Worm (Caenorhabditis elegans): ENCODE results near the gene F15G9.5.

The F15G9.5 gene

ce11 chrX:9743513-9743914 is 5.8 kb upstream of the F15G9.5 start:
- TF ChIP-seq nhr-12 (tag; optimal IDR thresholded peaks at IDR 0.05), result peak; percentile 31
- TF ChIP-seq ceh-43 (GFP tag; optimal IDR thresholded peaks at IDR 0.05), result peak; percentile 95
- peak; percentile 92 for TF ChIP-seq lin-32 (GFP tag; optimal IDR thresholded peaks at IDR 0.05)
- TF ChIP-seq nhr-237 (tag; optimal IDR thresholded peaks at IDR 0.05), result peak; percentile 77
- TF ChIP-seq bed-3 (GFP tag; optimal IDR thresholded peaks at IDR 0.05), result peak; percentile 94
- TF ChIP-seq ceh-83 (GFP tag; optimal IDR thresholded peaks at IDR 0.05), result peak; percentile 99
- TF ChIP-seq flh-1 (GFP tag; optimal IDR thresholded peaks at IDR 0.05), result peak; percentile 94
- TF ChIP-seq unc-120 (tag; optimal IDR thresholded peaks at IDR 0.05; ENCODE audit: poor library complexity, severe bottlenecking), result peak; percentile 95
- peak; percentile 84 for TF ChIP-seq nhr-28 (tag; optimal IDR thresholded peaks at IDR 0.05)
- peak; percentile 96 for TF ChIP-seq M03D4.4 (tag; optimal IDR thresholded peaks at IDR 0.05)
- peak; percentile 69 for TF ChIP-seq blmp-1 (tag; optimal IDR thresholded peaks at IDR 0.05)
- TF ChIP-seq mep-1 (tag; optimal IDR thresholded peaks at IDR 0.05), result peak; percentile 93
- peak; percentile 56 for TF ChIP-seq ztf-11 (tag; optimal IDR thresholded peaks at IDR 0.05)
- TF ChIP-seq hlh-1 (tag; optimal IDR thresholded peaks at IDR 0.05), result peak; percentile 43
- peak; percentile 96 for TF ChIP-seq tbx-8 (GFP tag; optimal IDR thresholded peaks at IDR 0.05)
- TF ChIP-seq elt-3 (tag; optimal IDR thresholded peaks at IDR 0.05), result peak; percentile 54
- peak; percentile 96 for TF ChIP-seq ham-2 (GFP tag; optimal IDR thresholded peaks at IDR 0.05)
- TF ChIP-seq sptf-1 (tag; optimal IDR thresholded peaks at IDR 0.05), result peak; percentile 98
- TF ChIP-seq pha-4 (tag; optimal IDR thresholded peaks at IDR 0.05), result peak; percentile 61
- peak; percentile 95 for TF ChIP-seq cnd-1 (tag; optimal IDR thresholded peaks at IDR 0.05)
- peak; percentile 40 for TF ChIP-seq lin-13 (tag; optimal IDR thresholded peaks at IDR 0.05)
- TF ChIP-seq drap-1 (GFP tag; optimal IDR thresholded peaks at IDR 0.05), result peak; percentile 97
- peak; percentile 95 for TF ChIP-seq sem-2 (GFP tag; optimal IDR thresholded peaks at IDR 0.05)
- TF ChIP-seq unc-62 (GFP tag; optimal IDR thresholded peaks at IDR 0.05), result peak; percentile 63
- TF ChIP-seq mls-2 (tag; optimal IDR thresholded peaks at IDR 0.05), result peak; percentile 98

- TF ChIP-seq flh-1 (GFP tag; optimal IDR thresholded peaks at IDR 0.05), result no peak
Measured at ce11 chrX:9742058-9742457, 4.4 kb upstream of the F15G9.5 start.

ce11 chrX:9735479-9735878 is 2.2 kb downstream of the F15G9.5 start:
- TF ChIP-seq unc-62 (GFP tag; optimal IDR thresholded peaks at IDR 0.05) (peak; percentile 5), ceh-43 (GFP tag; optimal IDR thresholded peaks at IDR 0.05) (no peak), flh-1 (GFP tag; optimal IDR thresholded peaks at IDR 0.05) (no peak), unc-120 (tag; optimal IDR thresholded peaks at IDR 0.05; ENCODE audit: poor library complexity, severe bottlenecking) (peak; percentile 82), sptf-1 (tag; optimal IDR thresholded peaks at IDR 0.05) (no peak), sem-2 (GFP tag; optimal IDR thresholded peaks at IDR 0.05) (no peak), bed-3 (GFP tag; optimal IDR thresholded peaks at IDR 0.05) (no peak), hlh-1 (tag; optimal IDR thresholded peaks at IDR 0.05) (peak; percentile 98), zip-8 (tag; optimal IDR thresholded peaks at IDR 0.05) (no peak)

ce11 chrX:9719070-9719469 is 18.6 kb downstream of the F15G9.5 start:
- TF ChIP-seq tbx-8 (GFP tag; optimal IDR thresholded peaks at IDR 0.05) (no peak), ces-1 (GFP tag; optimal IDR thresholded peaks at IDR 0.05) (no peak), pha-4 (tag; optimal IDR thresholded peaks at IDR 0.05) (no peak), mls-2 (tag; optimal IDR thresholded peaks at IDR 0.05) (no peak), bed-3 (GFP tag; optimal IDR thresholded peaks at IDR 0.05) (no peak)

- TF ChIP-seq elt-1 (tag; optimal IDR thresholded peaks at IDR 0.05; ENCODE audit: borderline replicate concordance, insufficient read depth), result no peak
- no peak for TF ChIP-seq hlh-1 (tag; optimal IDR thresholded peaks at IDR 0.05)
- TF ChIP-seq zip-8 (tag; optimal IDR thresholded peaks at IDR 0.05), result no peak
- no peak for TF ChIP-seq ceh-39 (tag; optimal IDR thresholded peaks at IDR 0.05)
- TF ChIP-seq flh-1 (GFP tag; optimal IDR thresholded peaks at IDR 0.05), result no peak
- no peak for TF ChIP-seq cnd-1 (tag; optimal IDR thresholded peaks at IDR 0.05)
- no peak for TF ChIP-seq ces-1 (GFP tag; optimal IDR thresholded peaks at IDR 0.05)
- no peak for TF ChIP-seq ceh-83 (GFP tag; optimal IDR thresholded peaks at IDR 0.05)
- TF ChIP-seq lin-32 (GFP tag; optimal IDR thresholded peaks at IDR 0.05), result no peak
- no peak for TF ChIP-seq pha-4 (tag; optimal IDR thresholded peaks at IDR 0.05)
- no peak for TF ChIP-seq ham-2 (GFP tag; optimal IDR thresholded peaks at IDR 0.05)
- no peak for TF ChIP-seq sem-2 (GFP tag; optimal IDR thresholded peaks at IDR 0.05)
- no peak for TF ChIP-seq mls-2 (tag; optimal IDR thresholded peaks at IDR 0.05)
- no peak for TF ChIP-seq mep-1 (tag; optimal IDR thresholded peaks at IDR 0.05)
- TF ChIP-seq bed-3 (GFP tag; optimal IDR thresholded peaks at IDR 0.05), result no peak
- TF ChIP-seq unc-120 (tag; optimal IDR thresholded peaks at IDR 0.05; ENCODE audit: poor library complexity, severe bottlenecking), result no peak
- TF ChIP-seq ceh-43 (GFP tag; optimal IDR thresholded peaks at IDR 0.05), result no peak
- TF ChIP-seq sptf-1 (tag; optimal IDR thresholded peaks at IDR 0.05), result no peak
- TF ChIP-seq mab-5 (tag; optimal IDR thresholded peaks at IDR 0.05), result no peak
- TF ChIP-seq tbx-8 (GFP tag; optimal IDR thresholded peaks at IDR 0.05), result no peak
Measured at ce11 chrX:9717265-9717664, 20.4 kb downstream of the F15G9.5 start, which contains the start of gene him-4. Gene him-4 (plus strand): TSS chrX:9717565.
